Worm (Caenorhabditis elegans): ENCODE data around the gene F26D2.10.

DNA sequence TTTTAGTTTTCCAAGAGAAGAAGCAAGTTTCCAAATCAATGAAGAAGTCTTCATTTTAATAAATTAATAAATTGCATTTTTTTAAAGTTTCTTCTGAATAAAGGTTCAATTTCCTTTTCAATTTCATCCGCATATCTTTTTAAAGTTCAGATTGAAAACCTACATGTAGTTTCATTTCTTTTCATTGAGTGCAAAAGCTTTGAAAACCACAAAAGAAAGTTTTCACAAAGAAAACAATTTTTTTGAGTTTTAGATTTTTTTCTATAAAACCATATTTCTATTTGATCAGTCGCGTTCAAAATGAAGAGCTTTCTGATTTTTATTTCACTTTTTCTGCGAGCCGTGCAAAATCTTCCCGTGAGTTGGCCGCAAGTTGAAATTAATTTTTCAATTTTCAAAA is 16.3 kb upstream of the F26D2.10 start, which contains the start of gene T08G3.6:
- TF ChIP-seq tbx-7 (tag; optimal IDR thresholded peaks at IDR 0.05) (no peak), fkh-6 (tag; optimal IDR thresholded peaks at IDR 0.05) (no peak), elt-2 (tag; optimal IDR thresholded peaks at IDR 0.05) (no peak), pha-4 (tag; optimal IDR thresholded peaks at IDR 0.05) (no peak), ceh-6 (GFP tag; optimal IDR thresholded peaks at IDR 0.05) (no peak), ama-1 (optimal IDR thresholded peaks at IDR 0.05) (no peak), nhr-232 (tag; optimal IDR thresholded peaks at IDR 0.05) (no peak)
